Fruit fly (Drosophila melanogaster): ENCODE results near the gene CG13282.
A peak's percentile ranks its signal among the peaks of the same experiment; 100 is the strongest.

The CG13282 gene

dm6 chr2L:16815989-16816749 is 18.1 kb downstream of the CG13282 start, which contains the start of gene mdy (continued):
- peak; percentile 6 for TF ChIP-seq NC2α (GFP tag; optimal IDR thresholded peaks at IDR 0.05)
- peak; percentile 7 for TF ChIP-seq CG17186 (GFP tag; optimal IDR thresholded peaks at IDR 0.05)
- TF ChIP-seq CG11085 (GFP tag; IDR thresholded peaks at IDR 0.05): no peak; the same call in 1 of the 2 replicates
- no peak for TF ChIP-seq CG9437 (GFP tag; optimal IDR thresholded peaks at IDR 0.05)
- TF ChIP-seq CG30020 (tag; optimal IDR thresholded peaks at IDR 0.05): no peak
- TF ChIP-seq MTF-1 (GFP tag; optimal IDR thresholded peaks at IDR 0.05; ENCODE audit: borderline replicate concordance): peak; percentile 31
- TF ChIP-seq toy (GFP tag; IDR thresholded peaks at IDR 0.05): no peak
- no peak for TF ChIP-seq sd (tag; optimal IDR thresholded peaks at IDR 0.05)
- TF ChIP-seq E2f1 (GFP tag; IDR thresholded peaks at IDR 0.05): peak; percentile 59
- TF ChIP-seq Adf1 (GFP tag; IDR thresholded peaks at IDR 0.05): no peak; the same call in 1 of the 2 replicates
- TF ChIP-seq Dp (GFP tag; optimal IDR thresholded peaks at IDR 0.05): peak; percentile 89
- TF ChIP-seq Elba2 (GFP tag; optimal IDR thresholded peaks at IDR 0.05): peak; percentile 36
- peak; percentile 21; the same call in 1 of the 2 replicates for TF ChIP-seq Bgb (GFP tag; IDR thresholded peaks at IDR 0.05; ENCODE audit: partially characterized antibody)
- no peak for TF ChIP-seq sc (optimal IDR thresholded peaks at IDR 0.05)
- no peak for TF ChIP-seq sc (GFP tag; optimal IDR thresholded peaks at IDR 0.05)
- TF ChIP-seq CG10462 (GFP tag; optimal IDR thresholded peaks at IDR 0.05): peak; percentile 45
- peak; percentile 22 for TF ChIP-seq repo (GFP tag; optimal IDR thresholded peaks at IDR 0.05)
- TF ChIP-seq ttk (GFP tag; IDR thresholded peaks at IDR 0.05): no peak
- peak; percentile 29; the same call in 1 of the 3 replicates for TF ChIP-seq gce (GFP tag; IDR thresholded peaks at IDR 0.05)
- TF ChIP-seq Sry-β (GFP tag; optimal IDR thresholded peaks at IDR 0.05): peak; percentile 99
- peak; percentile 73 for TF ChIP-seq Dref (GFP tag; IDR thresholded peaks at IDR 0.05)
- TF ChIP-seq CG12391 (tag; optimal IDR thresholded peaks at IDR 0.05): peak; percentile 77
- TF ChIP-seq cg (GFP tag; optimal IDR thresholded peaks at IDR 0.05): no peak
- TF ChIP-seq tio (GFP tag; optimal IDR thresholded peaks at IDR 0.05): peak; percentile 41
- peak; percentile 41 for TF ChIP-seq zfh2 (GFP tag; optimal IDR thresholded peaks at IDR 0.05)
- no peak for TF ChIP-seq CG6813 (GFP tag; optimal IDR thresholded peaks at IDR 0.05)
- peak; percentile 58 for TF ChIP-seq zen (tag; optimal IDR thresholded peaks at IDR 0.05)
- TF ChIP-seq gro (GFP tag; optimal IDR thresholded peaks at IDR 0.05): peak; percentile 6
- TF ChIP-seq schlank (tag; optimal IDR thresholded peaks at IDR 0.05): no peak
- no peak for TF ChIP-seq eyg (GFP tag; optimal IDR thresholded peaks at IDR 0.05)
- TF ChIP-seq CG7928 (GFP tag; optimal IDR thresholded peaks at IDR 0.05): no peak
- TF ChIP-seq CG31441 (GFP tag; IDR thresholded peaks at IDR 0.05): peak; percentile 63
- peak; percentile 74; the same call in 1 of the 2 replicates for TF ChIP-seq ranshi (GFP tag; IDR thresholded peaks at IDR 0.05)
- TF ChIP-seq salm (tag; optimal IDR thresholded peaks at IDR 0.05): no peak
- TF ChIP-seq MESR4 (GFP tag; optimal IDR thresholded peaks at IDR 0.05): no peak
- peak; percentile 62 for TF ChIP-seq H2.0 (GFP tag; IDR thresholded peaks at IDR 0.05)
- TF ChIP-seq h (optimal IDR thresholded peaks at IDR 0.05): no peak
- TF ChIP-seq CG31388 (GFP tag; optimal IDR thresholded peaks at IDR 0.05): no peak
- peak; percentile 68 for TF ChIP-seq CG8290 (GFP tag; optimal IDR thresholded peaks at IDR 0.05)
- TF ChIP-seq CG8290 (tag; optimal IDR thresholded peaks at IDR 0.05): peak in 1 of 2 experiments; percentile 66
- peak; percentile 27; the same call in 1 of the 2 replicates for TF ChIP-seq CG1024 (GFP tag; IDR thresholded peaks at IDR 0.05)
- TF ChIP-seq CG14050 (GFP tag; IDR thresholded peaks at IDR 0.05): peak; percentile 26; the same call in 1 of the 3 replicates
- no peak for TF ChIP-seq CG4707 (GFP tag; optimal IDR thresholded peaks at IDR 0.05)
- TF ChIP-seq CG7271 (tag; optimal IDR thresholded peaks at IDR 0.05): no peak
- TF ChIP-seq dm (GFP tag; optimal IDR thresholded peaks at IDR 0.05): no peak
- TF ChIP-seq br (optimal IDR thresholded peaks at IDR 0.05): no peak
- TF ChIP-seq z (GFP tag; IDR thresholded peaks at IDR 0.05): no peak
- TF ChIP-seq Myb (GFP tag; optimal IDR thresholded peaks at IDR 0.05): peak; percentile 32
- peak; percentile 17 for TF ChIP-seq shn (GFP tag; optimal IDR thresholded peaks at IDR 0.05)
- TF ChIP-seq aop (GFP tag; IDR thresholded peaks at IDR 0.05): no peak
- no peak for TF ChIP-seq BtbVII (GFP tag; optimal IDR thresholded peaks at IDR 0.05)
